Worm (Caenorhabditis elegans) whole organism, L4 larva: ENCODE measurements around the gene mig-10.
A peak's percentile ranks its signal among the peaks of the same experiment; 100 is the strongest.

Experiments
- F10B5.3 ChIP-seq: sonication (generic microtip); optimal IDR thresholded peaks from 2 replicates; lab custom pipeline; 2016; ENCODE audit warnings: mild to moderate bottlenecking, missing genetic modification characterization, missing compliant biosample characterization
- F26F4.8 ChIP-seq: fragments of 200-800 bp; sonication (Bioruptor generic); conservative IDR thresholded peaks from 2 replicates; pipeline ENCODE4 v1.3.6; 2022; ENCODE audit warnings: missing genetic modification characterization, missing compliant biosample characterization
- T20F7.1 ChIP-seq: fragments of 200-800 bp; sonication (Bioruptor generic); optimal IDR thresholded peaks from 2 replicates; lab custom pipeline; 2018; ENCODE audit warnings: mild to moderate bottlenecking, missing genetic modification characterization, missing compliant biosample characterization
- T26A8.4 ChIP-seq: fragments of 200-800 bp; sonication (Bioruptor generic); IDR thresholded peaks from 2 replicates; pipeline ENCODE4 v1.3.6; 2022; ENCODE audit warnings: missing genetic modification characterization, missing compliant biosample characterization
- Y105C5A.15 ChIP-seq: fragments of 200-800 bp; sonication (Bioruptor generic); IDR thresholded peaks from 2 replicates; pipeline ENCODE4 v1.3.6; 2022; ENCODE audit warnings: missing genetic modification characterization, missing compliant biosample characterization
- ZK546.5 ChIP-seq, 2 experiments: sonication (generic microtip); optimal IDR thresholded peaks; 2 replicates each; lab custom pipeline; 2017; ENCODE audit warnings: missing biosample characterization in 2 of 2, missing genetic modification characterization in 2 of 2
- aha-1 ChIP-seq: fragments of 150-350 bp; peaks from one replicate; lab custom pipeline; 2014; ENCODE audit warnings: missing biosample characterization, missing genetic modification characterization
- ama-1 ChIP-seq: fragments of 150-350 bp; optimal IDR thresholded peaks from 2 replicates; lab custom pipeline; 2014; ENCODE audit warnings: inconsistent platforms, mixed read lengths
- arid-1 ChIP-seq: fragments of 200-800 bp; sonication (Bioruptor generic); conservative IDR thresholded peaks from 2 replicates; pipeline ENCODE4 v1.3.6; 2022; ENCODE audit warnings: missing genetic modification reagents, missing genetic modification characterization, missing compliant biosample characterization
- ceh-20 ChIP-seq: fragments of 200-800 bp; sonication (Bioruptor generic); IDR thresholded peaks from 2 replicates; pipeline ENCODE4 v1.3.6; 2022; ENCODE audit warnings: missing genetic modification reagents, missing genetic modification characterization, missing compliant biosample characterization
- ceh-62 ChIP-seq: sonication (generic microtip); optimal IDR thresholded peaks from 2 replicates; lab custom pipeline; 2017; ENCODE audit warnings: missing biosample characterization, missing genetic modification characterization
- ceh-82 ChIP-seq: sonication (generic microtip); optimal IDR thresholded peaks from 2 replicates; lab custom pipeline; 2017; ENCODE audit warnings: missing biosample characterization, missing genetic modification characterization
- ces-1 ChIP-seq: fragments of 150-350 bp; sonication (generic microtip); optimal IDR thresholded peaks from 4 replicates; lab custom pipeline; 2014; ENCODE audit warnings: missing biosample characterization, missing genetic modification reagents, missing genetic modification characterization
- cey-2 ChIP-seq: sonication (generic microtip); optimal IDR thresholded peaks from 3 replicates; lab custom pipeline; 2017; ENCODE audit warnings: missing genetic modification characterization, mild to moderate bottlenecking, missing compliant biosample characterization, antibody characterized with exemption, borderline replicate concordance; ENCODE audit not compliant: insufficient read depth
- ctbp-1 ChIP-seq: fragments of 200-800 bp; sonication (Bioruptor generic); IDR thresholded peaks from 2 replicates; pipeline ENCODE4 v1.3.6; 2022; ENCODE audit warnings: missing genetic modification reagents, missing genetic modification characterization, missing compliant biosample characterization
- daf-12 ChIP-seq: fragments of 150-350 bp; optimal IDR thresholded peaks from 2 replicates; lab custom pipeline; 2014; ENCODE audit warnings: missing biosample characterization, missing genetic modification reagents, missing genetic modification characterization
- daf-19 ChIP-seq: fragments of 200-800 bp; sonication (Bioruptor generic); conservative IDR thresholded peaks from 2 replicates; pipeline ENCODE4 v1.3.6; 2022; ENCODE audit warnings: missing genetic modification characterization, missing compliant biosample characterization
- dmd-6 ChIP-seq: fragments of 200-800 bp; sonication (Bioruptor generic); IDR thresholded peaks from 2 replicates; pipeline ENCODE4 v1.3.6; 2022; ENCODE audit warnings: missing genetic modification reagents, missing genetic modification characterization, missing compliant biosample characterization
- dve-1 ChIP-seq: sonication (generic microtip); optimal IDR thresholded peaks from 2 replicates; lab custom pipeline; 2017; ENCODE audit warnings: antibody characterized with exemption, mild to moderate bottlenecking, missing genetic modification characterization, missing compliant biosample characterization; ENCODE audit not compliant: insufficient read depth
- egl-43 ChIP-seq: fragments of 200-800 bp; sonication (Bioruptor generic); IDR thresholded peaks from 2 replicates; pipeline ENCODE4 v1.3.6; 2022; ENCODE audit warnings: missing genetic modification reagents, missing genetic modification characterization, missing compliant biosample characterization
- fos-1 ChIP-seq: fragments of 150-350 bp; optimal IDR thresholded peaks from 2 replicates; lab custom pipeline; 2014; ENCODE audit warnings: missing biosample characterization, missing genetic modification characterization
- gei-8 ChIP-seq: fragments of 200-800 bp; sonication (Bioruptor generic); optimal IDR thresholded peaks from 2 replicates; lab custom pipeline; 2018; ENCODE audit warnings: mild to moderate bottlenecking, missing genetic modification characterization, missing compliant biosample characterization
- hlh-11 ChIP-seq: fragments of 200-800 bp; sonication (Bioruptor generic); optimal IDR thresholded peaks from 2 replicates; lab custom pipeline; 2018; ENCODE audit warnings: mild to moderate bottlenecking, missing genetic modification characterization, missing compliant biosample characterization
- lim-7 ChIP-seq: fragments of 200-800 bp; sonication (Bioruptor generic); IDR thresholded peaks from 2 replicates; pipeline ENCODE4 v1.3.6; 2022; ENCODE audit warnings: missing genetic modification characterization, missing compliant biosample characterization
- lin-13 ChIP-seq: fragments of 150-350 bp; optimal IDR thresholded peaks from 2 replicates; lab custom pipeline; 2014; ENCODE audit warnings: missing biosample characterization, missing genetic modification reagents, missing genetic modification characterization
- lin-15B ChIP-seq: fragments of 150-350 bp; sonication (generic microtip); optimal IDR thresholded peaks from 3 replicates; lab custom pipeline; 2014; ENCODE audit warnings: missing biosample characterization, missing genetic modification characterization
- lin-38 ChIP-seq: fragments of 200-800 bp; sonication (Bioruptor generic); IDR thresholded peaks from 2 replicates; pipeline ENCODE4 v1.3.6; 2022; ENCODE audit warnings: missing genetic modification reagents, missing genetic modification characterization, missing compliant biosample characterization
- lir-3 ChIP-seq: sonication (generic microtip); optimal IDR thresholded peaks from 2 replicates; lab custom pipeline; 2016; ENCODE audit warnings: mild to moderate bottlenecking, missing genetic modification characterization, missing compliant biosample characterization
- madf-5 ChIP-seq, 2 experiments: fragments of 200-800 bp; sonication (Bioruptor generic); IDR thresholded peaks; 2 replicates each; pipeline ENCODE4 v1.3.6; 2022; ENCODE audit warnings: missing compliant biosample characterization in 2 of 2, missing genetic modification characterization in 2 of 2
- madf-9 ChIP-seq: fragments of 200-800 bp; sonication (Bioruptor generic); conservative IDR thresholded peaks from 2 replicates; pipeline ENCODE4 v1.3.6; 2022; ENCODE audit warnings: missing genetic modification reagents, missing genetic modification characterization, missing compliant biosample characterization
- mxl-2 ChIP-seq: fragments of 200-800 bp; sonication (Bioruptor generic); conservative IDR thresholded peaks from 2 replicates; pipeline ENCODE4 v1.3.6; 2022; ENCODE audit warnings: missing genetic modification reagents, missing genetic modification characterization, missing compliant biosample characterization
- nhr-10 ChIP-seq: fragments of 150-350 bp; optimal IDR thresholded peaks from 2 replicates; lab custom pipeline; 2014; ENCODE audit warnings: missing biosample characterization, missing genetic modification characterization
- nhr-41 ChIP-seq: fragments of 200-800 bp; sonication (Bioruptor generic); IDR thresholded peaks from 2 replicates; pipeline ENCODE4 v1.3.6; 2022; ENCODE audit warnings: missing genetic modification reagents, missing genetic modification characterization, missing compliant biosample characterization
- nhr-42 ChIP-seq: fragments of 200-800 bp; sonication (Bioruptor generic); IDR thresholded peaks from 2 replicates; pipeline ENCODE4 v1.3.6; 2022; ENCODE audit warnings: missing genetic modification characterization, missing compliant biosample characterization
- nhr-6 ChIP-seq: fragments of 150-350 bp; optimal IDR thresholded peaks from 2 replicates; lab custom pipeline; 2014; ENCODE audit warnings: missing biosample characterization, missing genetic modification characterization
- nhr-77 ChIP-seq: fragments of 150-350 bp; optimal IDR thresholded peaks from 2 replicates; lab custom pipeline; 2014; ENCODE audit warnings: missing biosample characterization, missing genetic modification characterization
- pha-4 ChIP-seq, 2 experiments: fragments of 150-350 bp in 1 of 2; fragments of 200-800 bp in 1 of 2; sonication (Bioruptor generic) in 1 of 2; IDR thresholded peaks in 1 of 2; optimal IDR thresholded peaks in 1 of 2; 2 replicates each; pipeline versions ENCODE4 v1.3.6 to Lab custom; 2014 to 2022; ENCODE audit warnings: missing genetic modification characterization in 2 of 2, missing genetic modification reagents in 2 of 2, missing biosample characterization in 1 of 2, missing compliant biosample characterization in 1 of 2
- saeg-2 ChIP-seq: fragments of 200-800 bp; sonication (Bioruptor generic); IDR thresholded peaks from 2 replicates; pipeline ENCODE4 v1.3.6; 2022; ENCODE audit warnings: missing genetic modification reagents, missing genetic modification characterization, missing compliant biosample characterization
- sdz-12 ChIP-seq: fragments of 200-800 bp; sonication (Bioruptor generic); optimal IDR thresholded peaks from 2 replicates; lab custom pipeline; 2018; ENCODE audit warnings: mild to moderate bottlenecking, missing genetic modification characterization, missing compliant biosample characterization
- skn-1 ChIP-seq: fragments of 150-350 bp; optimal IDR thresholded peaks from 2 replicates; lab custom pipeline; 2014; ENCODE audit warnings: missing biosample characterization, missing genetic modification characterization
- snpc-1.2 ChIP-seq: fragments of 200-800 bp; sonication (Bioruptor generic); IDR thresholded peaks from 2 replicates; pipeline ENCODE4 v1.3.6; 2022; ENCODE audit warnings: missing genetic modification reagents, missing genetic modification characterization, missing compliant biosample characterization
- spr-1 ChIP-seq: sonication (generic microtip); optimal IDR thresholded peaks from 2 replicates; lab custom pipeline; 2016; ENCODE audit warnings: mild to moderate bottlenecking, missing genetic modification characterization, missing compliant biosample characterization
- spr-3 ChIP-seq: fragments of 200-800 bp; sonication (Bioruptor generic); optimal IDR thresholded peaks from 2 replicates; lab custom pipeline; 2018; ENCODE audit warnings: mild to moderate bottlenecking, missing genetic modification characterization, missing compliant biosample characterization
- tag-97 ChIP-seq: fragments of 200-800 bp; sonication (Bioruptor generic); IDR thresholded peaks from 2 replicates; pipeline ENCODE4 v1.3.6; 2022; ENCODE audit warnings: missing genetic modification characterization, missing compliant biosample characterization
- unc-39 ChIP-seq: sonication (generic microtip); optimal IDR thresholded peaks from 2 replicates; lab custom pipeline; 2017; ENCODE audit warnings: missing biosample characterization, missing genetic modification characterization
- vab-7 ChIP-seq: fragments of 200-800 bp; sonication (Bioruptor generic); IDR thresholded peaks from 2 replicates; pipeline ENCODE4 v1.3.6; 2022; ENCODE audit warnings: missing genetic modification reagents, missing genetic modification characterization, missing compliant biosample characterization
- zfp-3 ChIP-seq: fragments of 200-800 bp; sonication (Bioruptor generic); conservative IDR thresholded peaks from 2 replicates; pipeline ENCODE4 v1.3.6; 2022; ENCODE audit warnings: missing genetic modification reagents, missing genetic modification characterization, missing compliant biosample characterization
- zip-11 ChIP-seq: fragments of 200-800 bp; sonication (Bioruptor generic); IDR thresholded peaks from 2 replicates; pipeline ENCODE4 v1.3.6; 2022; ENCODE audit warnings: missing genetic modification characterization, missing compliant biosample characterization
- zip-2 ChIP-seq: fragments of 150-350 bp; optimal IDR thresholded peaks from 2 replicates; lab custom pipeline; 2014; ENCODE audit warnings: missing biosample characterization, missing genetic modification characterization
- ztf-11 ChIP-seq: fragments of 150-350 bp; optimal IDR thresholded peaks from 2 replicates; lab custom pipeline; 2014; ENCODE audit warnings: missing biosample characterization, missing genetic modification characterization
- ztf-7 ChIP-seq: fragments of 150-350 bp; optimal IDR thresholded peaks from 2 replicates; lab custom pipeline; 2014; ENCODE audit warnings: missing biosample characterization, missing genetic modification characterization

The mig-10 gene

DNA sequence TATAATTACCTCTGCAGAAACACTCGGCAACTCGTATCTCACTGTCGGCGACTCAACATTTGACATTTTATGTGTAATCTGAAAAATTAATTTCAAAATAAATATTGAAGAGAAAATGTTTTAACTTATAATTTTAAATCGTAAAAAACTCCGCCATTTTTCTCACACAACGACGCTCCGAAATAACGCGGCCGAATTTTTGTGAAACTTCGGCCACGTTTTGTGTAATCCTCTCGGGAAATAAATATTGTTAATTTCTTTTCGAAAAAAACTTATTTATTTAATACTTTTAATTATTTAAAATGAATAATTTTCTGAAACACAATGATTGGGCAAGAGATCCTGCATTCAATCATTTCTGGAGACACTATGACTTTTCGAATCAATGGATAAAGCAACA, 28.5 kb downstream of the mig-10 start, which contains the start of the genes F10E9.7 and F10E9.5 (continued):
- peak; percentile 45 for TF ChIP-seq lin-15B
- peak; percentile 68 for TF ChIP-seq sdz-12 (GFP tag; lab: Kevin White, UChicago)
- TF ChIP-seq ceh-20 (GFP tag; lab: Robert Waterston, UW): 0 out of 2 replicates have a peak, but pooled peaks have one; percentile 28
- 0 out of 2 replicates have a peak, but pooled peaks have one; percentile 56 for TF ChIP-seq vab-7
- peak; percentile 32 for TF ChIP-seq spr-1 (tag; lab: Kevin White, UChicago)
- no peak for TF ChIP-seq lir-3 (tag; lab: Kevin White, UChicago)
- TF ChIP-seq ZK546.5 (tag; optimal IDR thresholded peaks at IDR 0.05; lab: Kevin White, UChicago): no peak
- TF ChIP-seq nhr-42: no peak
- TF ChIP-seq fos-1: no peak
- peak; percentile 83 for TF ChIP-seq dmd-6 (GFP tag; lab: Robert Waterston, UW)
- TF ChIP-seq madf-5 (GFP tag; IDR thresholded peaks at IDR 0.05; lab: Robert Waterston, UW): peak in 1 of 2 experiments; percentile 61; a peak in 1 of 4 replicates
- TF ChIP-seq egl-43 (GFP tag; lab: Robert Waterston, UW): no peak
- TF ChIP-seq ceh-82: no peak
- 0 out of 2 replicates have a peak, but pooled peaks have one; percentile 10 for TF ChIP-seq tag-97 (GFP tag; lab: Robert Waterston, UW)
- TF ChIP-seq lim-7 (GFP tag; lab: Robert Waterston, UW): no peak
- no peak for TF ChIP-seq zip-11 (GFP tag; lab: Robert Waterston, UW)
- no peak for TF ChIP-seq Y105C5A.15 (GFP tag; lab: Robert Waterston, UW)
- TF ChIP-seq spr-3 (GFP tag; lab: Kevin White, UChicago): no peak
- TF ChIP-seq nhr-77: peak; percentile 57
- TF ChIP-seq skn-1: no peak
- TF ChIP-seq nhr-41 (GFP tag; lab: Robert Waterston, UW): no peak
- TF ChIP-seq arid-1: peak; percentile 60; the same call in 1 of the 2 replicates
- 0 out of 2 replicates have a peak, but pooled peaks have one; percentile 7 for TF ChIP-seq daf-19 (GFP tag; lab: Robert Waterston, UW)
- no peak for TF ChIP-seq daf-12 (tag; lab: Kevin White, UChicago)
- peak; percentile 99 for TF ChIP-seq T20F7.1 (GFP tag; lab: Kevin White, UChicago)
- TF ChIP-seq pha-4 (GFP tag; IDR thresholded peaks at IDR 0.05; lab: Robert Waterston, UW): peak; percentile 76
- peak; percentile 69 for TF ChIP-seq pha-4 (tag; optimal IDR thresholded peaks at IDR 0.05; lab: Kevin White, UChicago)
- TF ChIP-seq gei-8 (GFP tag; lab: Kevin White, UChicago): no peak
- TF ChIP-seq hlh-11: no peak
- no peak for TF ChIP-seq ama-1 (lab: Kevin White, UChicago)
- no peak for TF ChIP-seq aha-1 (tag; lab: Kevin White, UChicago)
- TF ChIP-seq unc-39 (tag; lab: Kevin White, UChicago): no peak
- TF ChIP-seq zfp-3 (GFP tag; lab: Robert Waterston, UW): peak; percentile 60; the same call in 1 of the 2 replicates
- TF ChIP-seq ces-1: no peak
- TF ChIP-seq T26A8.4 (GFP tag; lab: Robert Waterston, UW): no peak; the same call in 1 of the 2 replicates
- TF ChIP-seq F26F4.8 (GFP tag; lab: Robert Waterston, UW): no peak
- no peak for TF ChIP-seq cey-2 (tag; lab: Kevin White, UChicago)
- peak; percentile 86 for TF ChIP-seq dve-1
- no peak for TF ChIP-seq ctbp-1 (GFP tag; lab: Robert Waterston, UW)
- TF ChIP-seq madf-9 (GFP tag; lab: Robert Waterston, UW): peak; percentile 61; the same call in 1 of the 2 replicates
- TF ChIP-seq nhr-6 (tag; lab: Kevin White, UChicago): peak; percentile 45
- TF ChIP-seq saeg-2: no peak
- TF ChIP-seq F10B5.3: no peak
- peak; percentile 79 for TF ChIP-seq lin-38 (GFP tag; lab: Robert Waterston, UW)
- no peak for TF ChIP-seq ztf-11 (tag; lab: Kevin White, UChicago)
- no peak for TF ChIP-seq zip-2 (tag; lab: Kevin White, UChicago)
- TF ChIP-seq mxl-2 (GFP tag; lab: Robert Waterston, UW): no peak
- peak; percentile 70 for TF ChIP-seq ztf-7 (tag; lab: Kevin White, UChicago)
- TF ChIP-seq nhr-10 (tag; lab: Kevin White, UChicago): no peak
- no peak for TF ChIP-seq snpc-1.2
- no peak for TF ChIP-seq ceh-62
- TF ChIP-seq lin-13 (GFP tag; lab: Kevin White, UChicago): peak; percentile 27
